Worm (Caenorhabditis elegans): Measurements from ENCODE around the gene glb-15.

ce11 chrV:11589433-11589832 is 28.6 kb downstream of the glb-15 start, which contains the start of gene srx-82:
- no peak for TF ChIP-seq him-1 (tag; optimal IDR thresholded peaks at IDR 0.05)
- no peak for TF ChIP-seq W03F9.2 (tag; optimal IDR thresholded peaks at IDR 0.05)
